Worm (Caenorhabditis elegans): Measurements from ENCODE around the gene meg-1.

DNA sequence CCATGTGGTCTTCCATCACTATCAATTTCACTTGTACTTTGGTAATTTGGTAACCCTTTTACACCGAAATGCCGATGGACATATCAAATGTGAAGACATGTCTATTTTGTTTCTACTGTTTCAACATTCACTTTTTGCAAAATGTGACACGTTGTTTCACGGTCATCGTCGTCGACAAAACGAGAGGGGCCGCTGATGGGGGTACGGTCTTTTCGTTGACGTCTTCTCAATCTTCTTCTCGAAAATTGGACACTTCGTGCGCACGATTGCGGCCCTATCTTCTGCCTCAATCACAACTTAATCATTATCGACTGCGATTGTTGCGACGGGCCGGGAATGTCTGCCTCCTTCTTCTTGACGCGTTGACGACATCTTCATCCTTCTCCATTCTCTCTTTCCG, 7.3 kb upstream of the meg-1 start:
- no peak for TF ChIP-seq rnt-1 (tag; optimal IDR thresholded peaks at IDR 0.05)
- no peak for TF ChIP-seq unc-130 (tag; optimal IDR thresholded peaks at IDR 0.05)
- no peak for TF ChIP-seq ztf-11 (tag; optimal IDR thresholded peaks at IDR 0.05)
- no peak for TF ChIP-seq lin-15B (tag; optimal IDR thresholded peaks at IDR 0.05)
- no peak for TF ChIP-seq unc-98 (GFP tag; IDR thresholded peaks at IDR 0.05)
- no peak for TF ChIP-seq zip-4 (GFP tag; optimal IDR thresholded peaks at IDR 0.05)
- no peak for TF ChIP-seq pqm-1 (tag; optimal IDR thresholded peaks at IDR 0.05)
